Fruit fly (Drosophila melanogaster) whole organism, embryonic: ENCODE data around the gene GatB.
A peak's percentile ranks its signal among the peaks of the same experiment; 100 is the strongest.

Experiments
- Adf1 ChIP-seq: fragments of 200-800 bp; sonication (Bioruptor generic); IDR thresholded peaks from 2 replicates; pipeline ENCODE4 v1.3.6; 2022; ENCODE audit warnings: missing biosample characterization, missing genetic modification characterization
- Blimp-1 ChIP-seq: fragments of 200-800 bp; sonication (Bioruptor generic); optimal IDR thresholded peaks from 3 replicates; lab custom pipeline; 2018; ENCODE audit warnings: missing biosample characterization, missing genetic modification characterization, mild to moderate bottlenecking, moderate library complexity, missing genetic modification reagents
- CG10565 ChIP-seq: fragments of 200-800 bp; sonication (Bioruptor generic); optimal IDR thresholded peaks from 3 replicates; lab custom pipeline; 2016; ENCODE audit warnings: missing biosample characterization, mild to moderate bottlenecking, missing genetic modification characterization
- CG14014 ChIP-seq: fragments of 200-800 bp; sonication (Bioruptor generic); IDR thresholded peaks from 2 replicates; pipeline ENCODE4 v1.3.6; 2022; ENCODE audit warnings: missing biosample characterization, missing genetic modification characterization
- CG14441 ChIP-seq: fragments of 200-800 bp; sonication (Bioruptor generic); IDR thresholded peaks from 2 replicates; pipeline ENCODE4 v1.3.6; 2022; ENCODE audit warnings: missing biosample characterization, missing genetic modification characterization
- CG14965 ChIP-seq: fragments of 200-800 bp; sonication (Bioruptor generic); optimal IDR thresholded peaks from 2 replicates; lab custom pipeline; 2016; ENCODE audit warnings: missing biosample characterization, missing genetic modification characterization, borderline replicate concordance
- CG16863 ChIP-seq: fragments of 200-800 bp; sonication (Bioruptor generic); optimal IDR thresholded peaks from 3 replicates; lab custom pipeline; 2016; ENCODE audit warnings: missing biosample characterization, missing genetic modification characterization
- CG17359 ChIP-seq: fragments of 200-800 bp; sonication (Bioruptor generic); optimal IDR thresholded peaks from 3 replicates; lab custom pipeline; 2018; ENCODE audit warnings: missing biosample characterization, mild to moderate bottlenecking, missing genetic modification characterization, moderate library complexity
- CG1792 ChIP-seq: fragments of 200-800 bp; sonication (Bioruptor generic); optimal IDR thresholded peaks from 2 replicates; lab custom pipeline; 2016; ENCODE audit warnings: missing biosample characterization, missing genetic modification characterization
- CG2202 ChIP-seq: fragments of 200-800 bp; sonication (Bioruptor generic); optimal IDR thresholded peaks from 2 replicates; lab custom pipeline; 2018; ENCODE audit warnings: missing biosample characterization, mild to moderate bottlenecking, missing genetic modification characterization
- CG31388 ChIP-seq: fragments of 200-800 bp; sonication (Bioruptor generic); optimal IDR thresholded peaks from 2 replicates; lab custom pipeline; 2016; ENCODE audit warnings: missing biosample characterization, missing genetic modification characterization
- CG32767 ChIP-seq: fragments of 200-800 bp; sonication (Bioruptor generic); IDR thresholded peaks from 2 replicates; pipeline ENCODE4 v1.3.6; 2022; ENCODE audit warnings: missing biosample characterization, missing genetic modification characterization
- CG4282 ChIP-seq: fragments of 200-800 bp; sonication (Bioruptor generic); optimal IDR thresholded peaks from 2 replicates; lab custom pipeline; 2016; ENCODE audit warnings: missing biosample characterization, missing genetic modification characterization
- CG4730 ChIP-seq: fragments of 200-800 bp; sonication (Bioruptor generic); IDR thresholded peaks from 2 replicates; pipeline ENCODE4 v1.3.6; 2022; ENCODE audit warnings: missing biosample characterization, missing genetic modification characterization
- CG6654 ChIP-seq: fragments of 200-800 bp; sonication (Bioruptor generic); optimal IDR thresholded peaks from 2 replicates; lab custom pipeline; 2017; ENCODE audit warnings: missing biosample characterization, mild to moderate bottlenecking, missing genetic modification characterization
- CG6791 ChIP-seq: fragments of 200-800 bp; sonication (Bioruptor generic); IDR thresholded peaks from 3 replicates; pipeline ENCODE4 v1.3.6; 2022; ENCODE audit warnings: missing biosample characterization, missing genetic modification characterization; ENCODE audit not compliant: partially characterized antibody
- CG6813 ChIP-seq: fragments of 200-800 bp; sonication (Bioruptor generic); optimal IDR thresholded peaks from 2 replicates; lab custom pipeline; 2017; ENCODE audit warnings: missing biosample characterization, missing genetic modification characterization, mild to moderate bottlenecking, moderate library complexity, missing genetic modification reagents
- CG6854 ChIP-seq: fragments of 200-800 bp; sonication (Bioruptor generic); optimal IDR thresholded peaks from 3 replicates; lab custom pipeline; 2017; ENCODE audit warnings: missing biosample characterization, mild to moderate bottlenecking, missing genetic modification characterization
- CG7786 ChIP-seq: fragments of 200-800 bp; sonication (Bioruptor generic); optimal IDR thresholded peaks from 2 replicates; lab custom pipeline; 2016; ENCODE audit warnings: missing biosample characterization, missing genetic modification characterization
- CG7987 ChIP-seq: fragments of 200-800 bp; sonication (Bioruptor generic); optimal IDR thresholded peaks from 2 replicates; lab custom pipeline; 2018; ENCODE audit warnings: missing biosample characterization, mild to moderate bottlenecking, missing genetic modification characterization, moderate library complexity
- CG8281 ChIP-seq: fragments of 200-800 bp; sonication (Bioruptor generic); optimal IDR thresholded peaks from 2 replicates; lab custom pipeline; 2018; ENCODE audit warnings: missing biosample characterization, mild to moderate bottlenecking, missing genetic modification characterization, moderate library complexity
- CG9797 ChIP-seq: fragments of 200-800 bp; sonication (Bioruptor generic); optimal IDR thresholded peaks from 3 replicates; lab custom pipeline; 2018; ENCODE audit warnings: missing biosample characterization, mild to moderate bottlenecking, missing genetic modification characterization
- CG9932 ChIP-seq: fragments of 200-800 bp; sonication (Bioruptor generic); IDR thresholded peaks from 2 replicates; pipeline ENCODE4 v1.3.6; 2022; ENCODE audit warnings: missing biosample characterization, missing genetic modification characterization
- Doc3 ChIP-seq: fragments of 200-800 bp; sonication (Bioruptor generic); IDR thresholded peaks from 3 replicates; pipeline ENCODE4 v1.3.6; 2022; ENCODE audit warnings: missing biosample characterization, missing genetic modification characterization; ENCODE audit not compliant: partially characterized antibody
- E2f1 ChIP-seq: fragments of 200-800 bp; sonication (Bioruptor generic); IDR thresholded peaks from 2 replicates; pipeline ENCODE4 v1.3.6; 2022; ENCODE audit warnings: missing biosample characterization, missing genetic modification characterization
- Elba2 ChIP-seq: fragments of 200-800 bp; sonication (Bioruptor generic); optimal IDR thresholded peaks from 3 replicates; lab custom pipeline; 2016; ENCODE audit warnings: missing biosample characterization, missing genetic modification characterization
- Fer1 ChIP-seq: fragments of 200-800 bp; sonication (Bioruptor generic); optimal IDR thresholded peaks from 2 replicates; lab custom pipeline; 2017; ENCODE audit warnings: missing biosample characterization, mild to moderate bottlenecking, missing genetic modification characterization
- Fer2 ChIP-seq: fragments of 200-800 bp; sonication (Bioruptor generic); optimal IDR thresholded peaks from 2 replicates; lab custom pipeline; 2018; ENCODE audit warnings: missing biosample characterization, mild to moderate bottlenecking, missing genetic modification characterization, moderate library complexity
- Mad ChIP-seq: fragments of 200-800 bp; sonication (Bioruptor generic); optimal IDR thresholded peaks from 2 replicates; lab custom pipeline; 2016; ENCODE audit warnings: missing biosample characterization, missing genetic modification characterization
- Stat92E ChIP-seq, 3 experiments: fragments of >200 bp in 2 of 3; fragments of 200-800 bp in 1 of 3; sonication (Bioruptor generic) in 1 of 3; optimal IDR thresholded peaks; 2 replicates each; lab custom pipeline; 2017 to 2019; ENCODE audit warnings: missing biosample characterization in 3 of 3, missing genetic modification characterization in 3 of 3, mild to moderate bottlenecking in 1 of 3, moderate library complexity in 1 of 3
- Taf1 ChIP-seq: fragments of 200-800 bp; sonication (Bioruptor generic); IDR thresholded peaks from 2 replicates; pipeline ENCODE4 v1.3.6; 2022; ENCODE audit warnings: missing biosample characterization, missing genetic modification characterization
- ac ChIP-seq: fragments of 200-800 bp; sonication (Bioruptor generic); optimal IDR thresholded peaks from 3 replicates; lab custom pipeline; 2017; ENCODE audit warnings: missing biosample characterization, mild to moderate bottlenecking, missing genetic modification characterization
- ash1 ChIP-seq: fragments of 200-800 bp; sonication (Bioruptor generic); optimal IDR thresholded peaks from 2 replicates; lab custom pipeline; 2018; ENCODE audit warnings: missing biosample characterization, mild to moderate bottlenecking, missing genetic modification characterization
- cg ChIP-seq: fragments of 200-800 bp; sonication (Bioruptor generic); optimal IDR thresholded peaks from 3 replicates; lab custom pipeline; 2019; ENCODE audit warnings: missing biosample characterization, mild to moderate bottlenecking, missing genetic modification characterization, moderate library complexity
- chm ChIP-seq: fragments of 200-800 bp; sonication (Bioruptor generic); IDR thresholded peaks from 2 replicates; pipeline ENCODE4 v1.3.6; 2022; ENCODE audit warnings: missing biosample characterization, missing genetic modification characterization
- chn ChIP-seq: fragments of 200-800 bp; sonication (Bioruptor generic); optimal IDR thresholded peaks from 2 replicates; lab custom pipeline; 2016; ENCODE audit warnings: missing biosample characterization, missing genetic modification characterization
- dati ChIP-seq: fragments of 200-800 bp; sonication (Bioruptor generic); IDR thresholded peaks from 2 replicates; pipeline ENCODE4 v1.3.6; 2022; ENCODE audit warnings: missing biosample characterization, missing genetic modification characterization
- disco-r ChIP-seq: fragments of 200-800 bp; sonication (Bioruptor generic); optimal IDR thresholded peaks from 2 replicates; lab custom pipeline; 2016; ENCODE audit warnings: missing biosample characterization, missing genetic modification characterization
- dysf ChIP-seq: fragments of 200-800 bp; sonication (Bioruptor generic); IDR thresholded peaks from 3 replicates; pipeline ENCODE4 v1.3.6; 2022; ENCODE audit warnings: missing biosample characterization, missing genetic modification characterization
- exex ChIP-seq: fragments of 200-800 bp; sonication (Bioruptor generic); optimal IDR thresholded peaks from 4 replicates; lab custom pipeline; 2018; ENCODE audit warnings: missing biosample characterization, mild to moderate bottlenecking, missing genetic modification characterization, moderate library complexity
- fd3F ChIP-seq: fragments of 200-800 bp; sonication (Bioruptor generic); optimal IDR thresholded peaks from 2 replicates; lab custom pipeline; 2018; ENCODE audit warnings: missing biosample characterization, mild to moderate bottlenecking, missing genetic modification characterization, moderate library complexity
- grn ChIP-seq: fragments of 200-800 bp; sonication (Bioruptor generic); optimal IDR thresholded peaks from 3 replicates; lab custom pipeline; 2017; ENCODE audit warnings: missing biosample characterization, missing genetic modification characterization
- gro ChIP-seq: fragments of 200-800 bp; sonication (Bioruptor generic); optimal IDR thresholded peaks from 2 replicates; lab custom pipeline; 2016; ENCODE audit warnings: missing biosample characterization, missing genetic modification characterization
- run ChIP-seq: fragments of 200-800 bp; sonication (Bioruptor generic); optimal IDR thresholded peaks from 3 replicates; lab custom pipeline; 2018; ENCODE audit warnings: missing biosample characterization, mild to moderate bottlenecking, missing genetic modification characterization
- sima ChIP-seq: fragments of 200-800 bp; sonication (Bioruptor generic); optimal IDR thresholded peaks from 2 replicates; lab custom pipeline; 2016; ENCODE audit warnings: missing biosample characterization, missing genetic modification characterization
- sob ChIP-seq: fragments of 200-800 bp; sonication (Bioruptor generic); IDR thresholded peaks from 2 replicates; pipeline ENCODE4 v1.3.6; 2022; ENCODE audit warnings: missing biosample characterization, missing genetic modification characterization
- tgo ChIP-seq: fragments of 200-800 bp; sonication (Bioruptor generic); IDR thresholded peaks from 3 replicates; pipeline ENCODE4 v1.3.6; 2022; ENCODE audit warnings: missing biosample characterization, missing genetic modification characterization
- unpg ChIP-seq: fragments of 200-800 bp; sonication (Bioruptor generic); optimal IDR thresholded peaks from 3 replicates; lab custom pipeline; 2018; ENCODE audit warnings: missing biosample characterization, mild to moderate bottlenecking, missing genetic modification characterization, moderate library complexity

GatB gene

dm6 chr3R:24151924-24152809, 22.1 kb upstream of the GatB start, which contains the start of the genes p38a and CG6178 (continued):
- peak; percentile 97 for TF ChIP-seq CG14014
- peak; percentile 97 for TF ChIP-seq CG9932 (GFP tag; lab: Robert Waterston, UW)
- TF ChIP-seq cg (GFP tag; lab: Kevin White, UChicago), result no peak
- peak; percentile 46 for TF ChIP-seq chn (GFP tag; lab: Kevin White, UChicago)
- TF ChIP-seq CG16863 (GFP tag; lab: Kevin White, UChicago), result peak; percentile 28
- peak; percentile 96 for TF ChIP-seq run
- TF ChIP-seq CG7987, result peak; percentile 89
- no peak for TF ChIP-seq CG1792 (GFP tag; lab: Kevin White, UChicago)
- no peak for TF ChIP-seq CG14965 (GFP tag; lab: Kevin White, UChicago)
- TF ChIP-seq Elba2 (GFP tag; lab: Kevin White, UChicago), result peak; percentile 89
- no peak for TF ChIP-seq Doc3 (GFP tag; lab: Robert Waterston, UW)
- TF ChIP-seq CG10565, result peak; percentile 45
- TF ChIP-seq CG2202 (tag; lab: Kevin White, UChicago), result peak; percentile 88
- TF ChIP-seq unpg (GFP tag; lab: Kevin White, UChicago), result peak; percentile 96
- TF ChIP-seq Fer1 (GFP tag; lab: Kevin White, UChicago), result peak; percentile 97
- TF ChIP-seq CG6791, result 0 out of 3 replicates have a peak, but pooled peaks have one; percentile 51
- TF ChIP-seq CG4282, result no peak
- TF ChIP-seq CG6854 (GFP tag; lab: Kevin White, UChicago), result peak; percentile 96
- peak; percentile 65; the same call in 1 of the 2 replicates for TF ChIP-seq chm (GFP tag; lab: Robert Waterston, UW)
- peak; percentile 84 for TF ChIP-seq dati
- peak; percentile 90 for TF ChIP-seq CG6654 (GFP tag; lab: Kevin White, UChicago)
- peak; percentile 67 for TF ChIP-seq ac (GFP tag; lab: Kevin White, UChicago)
- TF ChIP-seq tgo (GFP tag; lab: Robert Waterston, UW), result peak; percentile 98
- TF ChIP-seq CG4730 (GFP tag; lab: Robert Waterston, UW), result peak; percentile 96
- TF ChIP-seq CG6813 (GFP tag; lab: Kevin White, UChicago), result peak; percentile 94
- TF ChIP-seq Fer2 (tag; lab: Kevin White, UChicago), result peak; percentile 97
- peak; percentile 98 for TF ChIP-seq dysf (GFP tag; lab: Robert Waterston, UW)
- peak; percentile 84 for TF ChIP-seq grn (GFP tag; lab: Kevin White, UChicago)
- peak; percentile 7 for TF ChIP-seq CG9797
- peak in 1 of 3 experiments; percentile 76 for TF ChIP-seq Stat92E (GFP tag; optimal IDR thresholded peaks at IDR 0.05; lab: Kevin White, UChicago)
- peak; percentile 63 for TF ChIP-seq CG31388 (GFP tag; lab: Kevin White, UChicago)
- peak; percentile 97 for TF ChIP-seq CG14441 (GFP tag; lab: Robert Waterston, UW)
- TF ChIP-seq gro (GFP tag; lab: Kevin White, UChicago), result peak; percentile 43
- TF ChIP-seq exex (tag; lab: Kevin White, UChicago), result peak; percentile 89
- peak; percentile 97 for TF ChIP-seq E2f1
- peak; percentile 98 for TF ChIP-seq fd3F (GFP tag; lab: Kevin White, UChicago)
- TF ChIP-seq sima, result no peak
- TF ChIP-seq Blimp-1 (GFP tag; lab: Kevin White, UChicago), result peak; percentile 96
- TF ChIP-seq CG17359 (tag; lab: Kevin White, UChicago), result peak; percentile 97
- TF ChIP-seq Adf1 (GFP tag; lab: Robert Waterston, UW), result peak; percentile 81
- peak; percentile 73 for TF ChIP-seq Mad
- TF ChIP-seq CG32767 (GFP tag; lab: Robert Waterston, UW), result peak; percentile 98
- TF ChIP-seq CG8281 (tag; lab: Kevin White, UChicago), result peak; percentile 88
- TF ChIP-seq ash1 (GFP tag; lab: Kevin White, UChicago), result peak; percentile 48
- TF ChIP-seq CG7786 (GFP tag; lab: Kevin White, UChicago), result peak; percentile 67
- TF ChIP-seq Taf1, result peak; percentile 88
- no peak for TF ChIP-seq disco-r (GFP tag; lab: Kevin White, UChicago)
- TF ChIP-seq sob (GFP tag; lab: Robert Waterston, UW), result peak; percentile 96
